Worm (Caenorhabditis elegans) whole organism, L4 larva: Measurements from ENCODE around the gene Y37A1B.7.

Source experiments
- ama-1 ChIP-seq: fragments of 150-350 bp; optimal IDR thresholded peaks from 2 replicates; lab custom pipeline; 2014; ENCODE audit warnings: inconsistent platforms, mixed read lengths
- attf-4 ChIP-seq: sonication (generic microtip); optimal IDR thresholded peaks from 3 replicates; lab custom pipeline; 2017; ENCODE audit warnings: missing biosample characterization, missing genetic modification characterization
- daf-12 ChIP-seq: fragments of 150-350 bp; optimal IDR thresholded peaks from 2 replicates; lab custom pipeline; 2014; ENCODE audit warnings: missing biosample characterization, missing genetic modification reagents, missing genetic modification characterization
- dpl-1 ChIP-seq: fragments of 150-350 bp; optimal IDR thresholded peaks from 2 replicates; lab custom pipeline; 2014; ENCODE audit warnings: missing biosample characterization, missing genetic modification reagents, missing genetic modification characterization
- egl-27 ChIP-seq: sonication (generic microtip); optimal IDR thresholded peaks from 3 replicates; lab custom pipeline; 2017; ENCODE audit warnings: missing biosample characterization, missing genetic modification reagents, missing genetic modification characterization
- lir-3 ChIP-seq: sonication (generic microtip); optimal IDR thresholded peaks from 2 replicates; lab custom pipeline; 2016; ENCODE audit warnings: mild to moderate bottlenecking, missing genetic modification characterization, missing compliant biosample characterization
- madf-5 ChIP-seq, 2 experiments: fragments of 200-800 bp; sonication (Bioruptor generic); IDR thresholded peaks; 2 replicates each; pipeline ENCODE4 v1.3.6; 2022; ENCODE audit warnings: missing compliant biosample characterization in 2 of 2, missing genetic modification characterization in 2 of 2
- nhr-76 ChIP-seq: fragments of 150-350 bp; optimal IDR thresholded peaks from 2 replicates; lab custom pipeline; 2014; ENCODE audit warnings: missing biosample characterization, missing genetic modification characterization
- unc-62 ChIP-seq, 3 experiments: fragments of 150-350 bp in 1 of 3; sonication (generic microtip); optimal IDR thresholded peaks in 2 of 3; peaks in 1 of 3; 1 replicate in 1 of 3; 2 replicates in 2 of 3; lab custom pipeline; 2014 to 2017; ENCODE audit warnings: missing biosample characterization in 3 of 3, missing genetic modification characterization in 3 of 3, missing genetic modification reagents in 3 of 3, missing genotype in 1 of 3
- zip-2 ChIP-seq: fragments of 150-350 bp; optimal IDR thresholded peaks from 2 replicates; lab custom pipeline; 2014; ENCODE audit warnings: missing biosample characterization, missing genetic modification characterization

DNA sequence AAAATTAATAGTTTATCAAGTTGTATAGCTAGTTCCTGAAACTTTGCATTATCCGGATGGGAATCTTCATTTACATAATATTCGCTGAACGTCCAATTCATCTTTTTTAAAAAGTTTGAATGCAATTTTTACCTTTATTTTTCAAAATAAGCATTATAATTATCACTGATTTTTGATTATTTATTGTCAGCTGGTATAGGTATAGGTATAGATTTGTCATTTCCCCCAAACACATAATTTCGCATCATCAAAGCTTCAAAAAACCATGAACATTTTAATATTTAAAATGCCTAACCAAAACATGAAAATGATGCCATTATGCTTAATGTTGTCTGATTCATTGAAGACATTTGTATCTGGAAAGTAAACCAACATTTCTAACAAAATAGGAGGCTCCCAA lies 27.7 kb downstream of the Y37A1B.7 start, which contains the start of gene srw-63:
- no peak for TF ChIP-seq ama-1
- no peak for TF ChIP-seq unc-62 (GFP tag; optimal IDR thresholded peaks at IDR 0.05 in 1 of 2; lab: Kevin White, UChicago)
- no peak for TF ChIP-seq unc-62 (tag; optimal IDR thresholded peaks at IDR 0.05; lab: Kevin White, UChicago)
- no peak for TF ChIP-seq zip-2 (tag; lab: Kevin White, UChicago)
- no peak for TF ChIP-seq egl-27 (tag; lab: Kevin White, UChicago)
- TF ChIP-seq dpl-1 (GFP tag; lab: Kevin White, UChicago), result no peak
- no peak for TF ChIP-seq daf-12 (tag; lab: Kevin White, UChicago)
- TF ChIP-seq nhr-76 (tag; lab: Kevin White, UChicago), result no peak
- TF ChIP-seq madf-5 (GFP tag; IDR thresholded peaks at IDR 0.05; lab: Robert Waterston, UW), result no peak
- no peak for TF ChIP-seq lir-3
- TF ChIP-seq attf-4, result no peak
